Worm (Caenorhabditis elegans): ENCODE results near the gene F01D5.3.

Gene F01D5.3

DNA sequence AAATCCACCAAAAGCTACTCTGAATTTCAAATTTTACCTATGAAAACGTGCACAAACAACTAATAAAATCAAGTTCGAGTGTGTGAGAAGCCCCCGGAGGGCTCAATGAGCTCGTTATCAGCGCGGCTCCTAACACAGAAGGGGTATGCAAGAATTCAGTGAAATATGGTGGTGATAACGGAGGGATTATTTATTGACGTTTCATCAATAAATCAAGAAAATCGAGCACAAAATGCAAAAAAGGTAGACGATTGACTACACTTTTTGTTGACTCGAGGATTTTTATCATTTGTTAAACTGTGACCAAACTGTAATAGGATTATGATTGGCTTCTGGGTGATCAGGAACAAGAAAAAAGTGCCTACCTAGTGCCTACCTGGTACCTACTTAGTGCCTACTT is 42.5 kb downstream of the F01D5.3 start, which contains the start of gene zip-3:
Gene zip-3, minus strand, starts transcription at position 21 of the 400 bp plus-strand sequence.
- no peak for TF ChIP-seq egl-27 (tag; optimal IDR thresholded peaks at IDR 0.05)
- peak; percentile 64 for TF ChIP-seq sma-9 (GFP tag; optimal IDR thresholded peaks at IDR 0.05)
- TF ChIP-seq sma-9 (tag; optimal IDR thresholded peaks at IDR 0.05) = no peak
- peak; percentile 3 for TF ChIP-seq gmeb-1 (tag; optimal IDR thresholded peaks at IDR 0.05)
- no peak for TF ChIP-seq nhr-10 (tag; optimal IDR thresholded peaks at IDR 0.05)
- no peak for TF ChIP-seq unc-62 (GFP tag; optimal IDR thresholded peaks at IDR 0.05)

DNA sequence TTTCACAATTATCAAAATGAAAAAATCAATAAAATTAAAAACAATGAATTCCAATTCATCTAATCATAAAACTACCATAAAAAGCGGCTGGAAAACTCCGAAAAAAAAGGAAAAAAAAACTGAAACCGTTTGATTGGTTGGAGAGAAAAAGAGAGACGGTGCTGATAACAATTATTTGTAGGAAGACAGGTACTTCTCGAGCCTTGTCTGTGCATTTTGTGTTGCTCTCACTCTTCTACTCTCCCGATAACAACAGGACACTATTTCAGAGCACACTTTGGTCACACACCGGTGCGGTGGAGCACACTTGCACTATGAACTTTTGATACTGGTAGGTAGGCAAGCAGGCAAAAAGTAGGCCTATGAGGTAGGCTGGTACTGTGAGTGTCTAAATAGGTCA is 43.4 kb downstream of the F01D5.3 start:
- peak; percentile 29 for TF ChIP-seq crh-2 (tag; optimal IDR thresholded peaks at IDR 0.05)
- TF ChIP-seq nhr-6 (tag; optimal IDR thresholded peaks at IDR 0.05) = no peak
- TF ChIP-seq fos-1 (tag; optimal IDR thresholded peaks at IDR 0.05) = peak; percentile 59
- no peak for TF ChIP-seq aly-2 (tag; optimal IDR thresholded peaks at IDR 0.05)
- TF ChIP-seq ZK546.5 (tag; optimal IDR thresholded peaks at IDR 0.05) = no peak
- TF ChIP-seq sma-9 (GFP tag; optimal IDR thresholded peaks at IDR 0.05) = peak; percentile 20
- TF ChIP-seq sma-9 (tag; optimal IDR thresholded peaks at IDR 0.05) = no peak
- TF ChIP-seq gmeb-1 (tag; optimal IDR thresholded peaks at IDR 0.05) = peak; percentile 38
- peak; percentile 8 for TF ChIP-seq nhr-129 (tag; optimal IDR thresholded peaks at IDR 0.05)

ce11 chrII:13954979-13955378 is 45.0 kb downstream of the F01D5.3 start:
- TF ChIP-seq mbf-1 (tag; optimal IDR thresholded peaks at IDR 0.05) = no peak
- TF ChIP-seq sma-9 (GFP tag; optimal IDR thresholded peaks at IDR 0.05) = peak; percentile 3
- no peak for TF ChIP-seq sma-9 (tag; optimal IDR thresholded peaks at IDR 0.05)
- TF ChIP-seq ztf-1 (GFP tag; conservative IDR thresholded peaks at IDR 0.05) = no peak
- TF ChIP-seq blmp-1 (tag; optimal IDR thresholded peaks at IDR 0.05; ENCODE audit: insufficient read depth) = peak; percentile 1
- peak; percentile 55 for TF ChIP-seq fos-1 (tag; optimal IDR thresholded peaks at IDR 0.05)
- TF ChIP-seq ama-1 (optimal IDR thresholded peaks at IDR 0.05) = no peak
- TF ChIP-seq lsy-2 (tag; optimal IDR thresholded peaks at IDR 0.05) = peak in 1 of 2 experiments; percentile 57

DNA sequence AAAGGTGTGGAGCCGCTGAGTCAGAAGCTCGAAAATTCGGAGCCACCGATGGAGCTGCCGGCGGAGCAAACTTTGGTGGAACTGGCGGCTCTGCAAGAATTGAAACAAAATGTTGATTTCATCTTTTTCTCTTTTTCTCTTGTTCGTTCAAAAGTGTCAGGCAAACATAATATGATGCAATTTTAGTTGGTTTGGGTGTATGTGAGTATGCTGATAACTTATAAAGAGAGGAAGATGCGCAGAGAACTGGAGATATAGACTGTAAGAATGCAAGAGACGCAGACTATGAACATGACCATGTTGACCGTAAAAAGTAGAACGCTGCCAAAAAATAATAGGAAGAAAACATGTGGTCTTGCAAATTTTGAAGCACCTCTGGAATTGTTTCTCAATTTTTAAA is 45.9 kb downstream of the F01D5.3 start:
- TF ChIP-seq unc-55 (GFP tag; optimal IDR thresholded peaks at IDR 0.05) (no peak), elt-1 (tag; optimal IDR thresholded peaks at IDR 0.05) (no peak), ztf-4 (tag; optimal IDR thresholded peaks at IDR 0.05) (no peak), ztf-1 (GFP tag; conservative IDR thresholded peaks at IDR 0.05) (no peak), alr-1 (tag; optimal IDR thresholded peaks at IDR 0.05) (no peak), nhr-25 (tag; optimal IDR thresholded peaks at IDR 0.05) (peak; percentile 54), nhr-23 (tag; optimal IDR thresholded peaks at IDR 0.05) (no peak), nhr-129 (tag; optimal IDR thresholded peaks at IDR 0.05) (peak; percentile 100), egl-27 (tag; optimal IDR thresholded peaks at IDR 0.05) (no peak), ZK546.5 (tag; optimal IDR thresholded peaks at IDR 0.05) (no peak), blmp-1 (tag; optimal IDR thresholded peaks at IDR 0.05; ENCODE audit: insufficient read depth) (no peak), Y55F3AM.14 (GFP tag; optimal IDR thresholded peaks at IDR 0.05) (no peak), C34F6.9 (tag; optimal IDR thresholded peaks at IDR 0.05) (peak; percentile 27), sma-9 (GFP tag; optimal IDR thresholded peaks at IDR 0.05) (peak; percentile 74), sma-9 (tag; optimal IDR thresholded peaks at IDR 0.05) (no peak), nhr-21 (tag; optimal IDR thresholded peaks at IDR 0.05) (no peak), mbf-1 (tag; optimal IDR thresholded peaks at IDR 0.05) (no peak), sma-3 (GFP tag; optimal IDR thresholded peaks at IDR 0.05) (peak; percentile 62), snpc-4 (tag; optimal IDR thresholded peaks at IDR 0.05) (no peak), nhr-10 (tag; optimal IDR thresholded peaks at IDR 0.05) (no peak), aly-2 (tag; optimal IDR thresholded peaks at IDR 0.05) (no peak), ceh-82 (tag; optimal IDR thresholded peaks at IDR 0.05) (no peak), F13H6.1 (tag; optimal IDR thresholded peaks at IDR 0.05) (peak; percentile 29), ama-1 (optimal IDR thresholded peaks at IDR 0.05) (no peak), gmeb-1 (tag; optimal IDR thresholded peaks at IDR 0.05) (peak; percentile 48), zag-1 (tag; optimal IDR thresholded peaks at IDR 0.05) (no peak), R02D3.7 (tag; optimal IDR thresholded peaks at IDR 0.05) (no peak), ztf-11 (tag; optimal IDR thresholded peaks at IDR 0.05) (no peak), lin-13 (GFP tag; optimal IDR thresholded peaks at IDR 0.05) (no peak), skn-1 (tag; optimal IDR thresholded peaks at IDR 0.05) (no peak), nhr-237 (tag; optimal IDR thresholded peaks at IDR 0.05) (no peak), lin-39 (tag; optimal IDR thresholded peaks at IDR 0.05) (no peak), lsy-2 (tag; optimal IDR thresholded peaks at IDR 0.05) (peak in 1 of 2 experiments; percentile 57), elt-3 (tag; optimal IDR thresholded peaks at IDR 0.05) (no peak), lin-11 (tag; optimal IDR thresholded peaks at IDR 0.05) (no peak), mdl-1 (tag; optimal IDR thresholded peaks at IDR 0.05) (no peak), crh-2 (tag; optimal IDR thresholded peaks at IDR 0.05) (peak; percentile 79), fos-1 (tag; optimal IDR thresholded peaks at IDR 0.05) (peak; percentile 78), dmd-4 (tag; optimal IDR thresholded peaks at IDR 0.05) (no peak)

Data from whole organism, L2 larva.